Fruit fly (Drosophila melanogaster): ENCODE results near the gene CG13692.

The CG13692 gene

dm6 chr2L:412931-413330, 8.6 kb upstream of the CG13692 start (continued):
- TF ChIP-seq nerfin-2 (GFP tag; IDR thresholded peaks at IDR 0.05; ENCODE audit: partially characterized antibody) (no peak), Pdp1 (GFP tag; optimal IDR thresholded peaks at IDR 0.05) (peak in 1 of 2 experiments; percentile 14), CG12104 (GFP tag; optimal IDR thresholded peaks at IDR 0.05) (no peak), slbo (GFP tag; IDR thresholded peaks at IDR 0.05) (peak; percentile 8; the same call in 1 of the 2 replicates), CG31224 (GFP tag; IDR thresholded peaks at IDR 0.05) (no peak), exex (tag; optimal IDR thresholded peaks at IDR 0.05) (peak; percentile 22), dpn (GFP tag; optimal IDR thresholded peaks at IDR 0.05) (no peak), D19A (tag; optimal IDR thresholded peaks at IDR 0.05) (no peak), cwo (GFP tag; optimal IDR thresholded peaks at IDR 0.05) (peak; percentile 66), CG11085 (GFP tag; IDR thresholded peaks at IDR 0.05) (no peak), CG7786 (GFP tag; optimal IDR thresholded peaks at IDR 0.05) (no peak), Chrac-16 (GFP tag; optimal IDR thresholded peaks at IDR 0.05) (no peak), chinmo (GFP tag; IDR thresholded peaks at IDR 0.05; ENCODE audit: partially characterized antibody) (no peak), CG12659 (GFP tag; optimal IDR thresholded peaks at IDR 0.05) (no peak), zen (tag; optimal IDR thresholded peaks at IDR 0.05) (no peak), stc (GFP tag; IDR thresholded peaks at IDR 0.05) (no peak), Blimp-1 (GFP tag; optimal IDR thresholded peaks at IDR 0.05) (no peak), esg (GFP tag; conservative IDR thresholded peaks at IDR 0.05) (no peak), sisA (GFP tag; IDR thresholded peaks at IDR 0.05) (no peak), Fer2 (tag; optimal IDR thresholded peaks at IDR 0.05) (no peak), CG17612 (GFP tag; IDR thresholded peaks at IDR 0.05) (no peak), CG14014 (GFP tag; IDR thresholded peaks at IDR 0.05) (no peak), CG8388 (GFP tag; optimal IDR thresholded peaks at IDR 0.05) (no peak), CG34376 (GFP tag; optimal IDR thresholded peaks at IDR 0.05) (peak; percentile 5), unc-4 (GFP tag; IDR thresholded peaks at IDR 0.05; ENCODE audit: partially characterized antibody) (no peak), lbe (GFP tag; optimal IDR thresholded peaks at IDR 0.05) (no peak), mam (GFP tag; optimal IDR thresholded peaks at IDR 0.05) (peak; percentile 41), CG13775 (GFP tag; optimal IDR thresholded peaks at IDR 0.05) (peak; percentile 17), CG30403 (GFP tag; optimal IDR thresholded peaks at IDR 0.05) (peak; percentile 24), inv (GFP tag; IDR thresholded peaks at IDR 0.05; ENCODE audit: partially characterized antibody) (no peak), CG32532 (GFP tag; IDR thresholded peaks at IDR 0.05) (peak; percentile 35; the same call in 1 of the 2 replicates), cas (GFP tag; IDR thresholded peaks at IDR 0.05) (no peak), CG1647 (GFP tag; optimal IDR thresholded peaks at IDR 0.05) (no peak), jing (GFP tag; optimal IDR thresholded peaks at IDR 0.05) (no peak), CG18764 (GFP tag; optimal IDR thresholded peaks at IDR 0.05) (no peak), CG12299 (tag; optimal IDR thresholded peaks at IDR 0.05) (no peak), pnt (GFP tag; optimal IDR thresholded peaks at IDR 0.05) (no peak), CG11560 (tag; IDR thresholded peaks at IDR 0.05) (no peak), phol (tag; optimal IDR thresholded peaks at IDR 0.05) (peak; percentile 30), run (tag; optimal IDR thresholded peaks at IDR 0.05) (no peak), CG17385 (GFP tag; optimal IDR thresholded peaks at IDR 0.05) (no peak), CG11247 (GFP tag; IDR thresholded peaks at IDR 0.05) (peak; percentile 44; the same call in 1 of the 2 replicates), Xrp1 (GFP tag; IDR thresholded peaks at IDR 0.05) (peak; percentile 10; the same call in 1 of the 2 replicates), mld (GFP tag; IDR thresholded peaks at IDR 0.05; ENCODE audit: partially characterized antibody) (no peak), CG5180 (GFP tag; optimal IDR thresholded peaks at IDR 0.05) (no peak), lilli (GFP tag; optimal IDR thresholded peaks at IDR 0.05) (peak; percentile 30), CG13894 (tag; optimal IDR thresholded peaks at IDR 0.05) (no peak), Atf-2 (GFP tag; optimal IDR thresholded peaks at IDR 0.05) (no peak), sqz (GFP tag; optimal IDR thresholded peaks at IDR 0.05) (no peak), Vsx1 (GFP tag; optimal IDR thresholded peaks at IDR 0.05) (no peak), toy (GFP tag; IDR thresholded peaks at IDR 0.05) (no peak)

All from whole organism, embryonic.